Worm (Caenorhabditis elegans) whole organism, midembryonic: ENCODE data around the gene nhr-54.

Experiments
- cog-1 ChIP-seq: sonication (generic microtip); optimal IDR thresholded peaks from 2 replicates; lab custom pipeline; 2016; ENCODE audit warnings: missing genetic modification characterization, missing compliant biosample characterization
- flt-1 ChIP-seq: fragments of 200-800 bp; sonication (Bioruptor generic); IDR thresholded peaks from 2 replicates; pipeline ENCODE4 v1.3.6; 2022; ENCODE audit warnings: missing genetic modification characterization, missing compliant biosample characterization
- klf-2 ChIP-seq: fragments of 200-800 bp; sonication (Bioruptor generic); conservative IDR thresholded peaks from 2 replicates; pipeline ENCODE4 v1.3.6; 2022; ENCODE audit warnings: missing genetic modification reagents, missing genetic modification characterization, missing compliant biosample characterization
- med-1 ChIP-seq: sonication (generic microtip); optimal IDR thresholded peaks from 2 replicates; lab custom pipeline; 2017; ENCODE audit warnings: missing genetic modification characterization, mild to moderate bottlenecking, missing compliant biosample characterization, antibody characterized with exemption, missing genetic modification reagents; ENCODE audit not compliant: insufficient read depth
- tab-1 ChIP-seq: fragments of 200-800 bp; sonication (Bioruptor generic); IDR thresholded peaks from 2 replicates; pipeline ENCODE4 v1.3.6; 2022; ENCODE audit warnings: missing genetic modification characterization, missing compliant biosample characterization
- ztf-23 ChIP-seq: fragments of 200-800 bp; sonication (Bioruptor generic); IDR thresholded peaks from 2 replicates; pipeline ENCODE4 v1.3.6; 2022; ENCODE audit warnings: missing genetic modification reagents, missing genetic modification characterization, missing compliant biosample characterization

DNA sequence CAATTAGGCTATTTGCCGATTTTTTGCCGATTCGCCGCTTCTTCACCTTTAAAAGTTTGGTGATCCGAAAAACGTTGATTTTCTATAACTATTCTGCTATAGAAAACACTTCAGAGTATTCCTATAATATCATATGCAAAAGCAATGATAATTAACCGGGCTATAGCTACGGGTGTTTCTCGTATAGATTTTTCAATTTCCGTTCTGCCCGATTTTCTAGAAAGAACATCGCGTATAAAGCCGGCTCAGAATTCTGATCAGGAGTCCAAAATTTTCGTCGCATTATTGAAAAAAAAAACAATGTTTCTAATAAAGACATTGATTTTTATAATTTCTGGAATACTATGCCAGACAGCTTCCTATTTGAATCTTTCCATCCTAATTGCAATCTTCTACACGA is 45.0 kb upstream of the nhr-54 start, which contains the start of gene srbc-65:
- TF ChIP-seq cog-1 (tag; lab: Kevin White, UChicago) (no peak), klf-2 (no peak), tab-1 (no peak), ztf-23 (GFP tag; lab: Robert Waterston, UW) (no peak), flt-1 (GFP tag; lab: Robert Waterston, UW) (no peak), med-1 (GFP tag; lab: Kevin White, UChicago) (no peak)
